Fruit fly (Drosophila melanogaster): ENCODE data around the gene Cyp28d1.
A peak's percentile ranks its signal among the peaks of the same experiment; 100 is the strongest.

Cyp28d1 gene

DNA sequence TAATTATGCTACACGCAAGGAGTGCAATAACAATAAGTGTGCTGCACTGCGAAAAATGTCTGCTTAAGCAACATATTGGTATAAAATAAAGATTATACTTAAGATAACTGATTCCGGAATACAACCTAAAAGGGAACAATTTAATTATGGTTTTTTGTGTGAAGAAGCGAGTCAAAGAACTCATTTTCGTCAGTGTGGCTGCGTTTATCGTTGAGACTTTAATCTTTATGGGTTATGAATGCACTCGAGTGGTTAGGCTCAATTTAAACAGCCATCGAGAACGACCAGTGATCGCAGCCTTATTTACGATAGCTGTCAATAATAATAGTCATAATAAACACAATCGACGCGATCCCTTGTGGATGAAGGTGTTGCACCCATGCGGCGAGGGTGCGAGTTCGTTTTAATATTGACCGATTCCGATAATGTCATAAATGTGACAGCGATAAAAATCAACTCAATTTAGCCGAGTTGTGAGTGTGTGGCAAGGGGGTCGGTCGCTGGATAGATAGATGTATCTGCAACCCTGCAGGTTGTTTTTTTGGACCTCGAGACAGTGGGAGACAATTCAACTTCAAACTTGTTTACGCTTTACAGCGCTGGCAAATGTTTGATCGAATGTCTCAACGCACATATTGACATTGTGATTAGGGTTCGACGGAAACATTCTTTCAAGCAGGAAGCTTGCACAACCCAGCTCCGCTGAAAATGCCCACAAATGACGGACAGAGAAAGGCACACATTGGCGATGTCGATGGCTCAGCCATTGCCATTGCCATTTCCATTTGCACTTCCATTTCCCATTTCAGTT, 46.0 kb downstream of the Cyp28d1 start (continued):
- TF ChIP-seq Usf (GFP tag; optimal IDR thresholded peaks at IDR 0.05) (no peak), pan (optimal IDR thresholded peaks at IDR 0.05) (no peak), pan (GFP tag; optimal IDR thresholded peaks at IDR 0.05 in 1 of 2, IDR thresholded peaks at IDR 0.05 in 1 of 2) (peak in 1 of 2 experiments; percentile 54), C15 (GFP tag; IDR thresholded peaks at IDR 0.05) (no peak), CG7745 (tag; optimal IDR thresholded peaks at IDR 0.05) (peak; percentile 85), Doc2 (GFP tag; IDR thresholded peaks at IDR 0.05) (no peak), bbx (GFP tag; IDR thresholded peaks at IDR 0.05; ENCODE audit: partially characterized antibody) (no peak), vvl (GFP tag; IDR thresholded peaks at IDR 0.05) (peak; percentile 64), CG7271 (tag; optimal IDR thresholded peaks at IDR 0.05) (no peak), GATAe (GFP tag; conservative IDR thresholded peaks at IDR 0.05) (peak; percentile 37; the same call in 1 of the 2 replicates), pb (GFP tag; optimal IDR thresholded peaks at IDR 0.05) (no peak), D19B (GFP tag; optimal IDR thresholded peaks at IDR 0.05) (no peak), CG16813 (GFP tag; IDR thresholded peaks at IDR 0.05; ENCODE audit: partially characterized antibody) (no peak), CG4730 (GFP tag; IDR thresholded peaks at IDR 0.05) (0 out of 2 replicates have a peak, but pooled peaks have one; percentile 38), her (GFP tag; optimal IDR thresholded peaks at IDR 0.05) (no peak), fru (optimal IDR thresholded peaks at IDR 0.05) (no peak), NfI (GFP tag; optimal IDR thresholded peaks at IDR 0.05) (no peak), Kr (GFP tag; optimal IDR thresholded peaks at IDR 0.05) (peak; percentile 83), CG1647 (GFP tag; optimal IDR thresholded peaks at IDR 0.05) (peak; percentile 29), E2f1 (GFP tag; IDR thresholded peaks at IDR 0.05) (no peak; the same call in 1 of the 2 replicates), da (GFP tag; optimal IDR thresholded peaks at IDR 0.05) (no peak), CG9932 (GFP tag; IDR thresholded peaks at IDR 0.05) (no peak), gfzf (GFP tag; optimal IDR thresholded peaks at IDR 0.05) (no peak), Hr78 (GFP tag; optimal IDR thresholded peaks at IDR 0.05) (peak in 1 of 2 experiments; percentile 70), CG8089 (GFP tag; optimal IDR thresholded peaks at IDR 0.05) (peak; percentile 64), CG8478 (optimal IDR thresholded peaks at IDR 0.05) (no peak), CG12236 (GFP tag; optimal IDR thresholded peaks at IDR 0.05) (peak; percentile 30), Sry-β (GFP tag; optimal IDR thresholded peaks at IDR 0.05) (peak; percentile 44), knrl (GFP tag; IDR thresholded peaks at IDR 0.05; ENCODE audit: partially characterized antibody) (no peak), CG17361 (GFP tag; IDR thresholded peaks at IDR 0.05) (no peak; the same call in 2 of the 3 replicates), CG17612 (GFP tag; IDR thresholded peaks at IDR 0.05) (no peak), bowl (GFP tag; IDR thresholded peaks at IDR 0.05) (no peak), seq (GFP tag; IDR thresholded peaks at IDR 0.05) (no peak), unc-4 (GFP tag; IDR thresholded peaks at IDR 0.05; ENCODE audit: partially characterized antibody) (no peak), CG11695 (GFP tag; IDR thresholded peaks at IDR 0.05) (no peak), CG10431 (GFP tag; optimal IDR thresholded peaks at IDR 0.05) (peak; percentile 35), TFAM (GFP tag; optimal IDR thresholded peaks at IDR 0.05) (peak; percentile 51), az2 (GFP tag; optimal IDR thresholded peaks at IDR 0.05) (peak; percentile 37), fu2 (GFP tag; optimal IDR thresholded peaks at IDR 0.05) (no peak), CG33557 (GFP tag; optimal IDR thresholded peaks at IDR 0.05) (peak; percentile 90), dati (GFP tag; IDR thresholded peaks at IDR 0.05) (0 out of 2 replicates have a peak, but pooled peaks have one; percentile 50), sna (GFP tag; IDR thresholded peaks at IDR 0.05; ENCODE audit: partially characterized antibody) (no peak), CG8944 (GFP tag; optimal IDR thresholded peaks at IDR 0.05) (no peak), pros (GFP tag; optimal IDR thresholded peaks at IDR 0.05) (peak; percentile 23), ranshi (GFP tag; IDR thresholded peaks at IDR 0.05) (no peak), chm (GFP tag; IDR thresholded peaks at IDR 0.05) (peak; percentile 88), Lim3 (GFP tag; IDR thresholded peaks at IDR 0.05) (no peak; the same call in 1 of the 2 replicates), danr (GFP tag; IDR thresholded peaks at IDR 0.05) (no peak), CG2712 (tag; optimal IDR thresholded peaks at IDR 0.05) (peak; percentile 34), NC2α (GFP tag; optimal IDR thresholded peaks at IDR 0.05) (no peak)

Measured in whole organism, embryonic.